Worm (Caenorhabditis elegans): ENCODE results near the gene nspc-20.

DNA sequence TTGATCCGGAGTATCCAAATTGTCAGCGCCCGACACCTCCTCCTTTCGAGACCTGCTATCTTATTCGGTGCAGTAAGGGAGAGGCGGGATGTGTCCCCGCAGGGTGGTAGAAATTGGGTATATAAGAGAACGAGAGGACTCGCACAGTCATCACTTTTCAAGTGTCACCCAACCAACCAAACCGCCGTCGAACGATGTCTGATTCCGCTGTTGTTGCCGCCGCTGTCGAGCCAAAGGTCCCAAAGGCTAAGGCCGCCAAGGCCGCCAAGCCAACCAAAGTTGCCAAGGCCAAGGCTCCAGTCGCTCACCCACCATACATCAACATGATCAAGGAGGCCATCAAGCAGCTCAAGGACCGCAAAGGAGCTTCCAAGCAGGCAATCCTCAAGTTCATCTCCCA lies 40.1 kb downstream of the nspc-20 start, which contains the start of gene his-24:
- TF ChIP-seq ztf-11 (tag; optimal IDR thresholded peaks at IDR 0.05) (peak; percentile 64), mep-1 (tag; optimal IDR thresholded peaks at IDR 0.05) (peak; percentile 87), lin-13 (tag; optimal IDR thresholded peaks at IDR 0.05) (peak; percentile 75), nhr-28 (tag; optimal IDR thresholded peaks at IDR 0.05) (no peak), unc-62 (GFP tag; optimal IDR thresholded peaks at IDR 0.05) (peak; percentile 29), snpc-4 (tag; optimal IDR thresholded peaks at IDR 0.05) (no peak), mab-5 (tag; optimal IDR thresholded peaks at IDR 0.05) (no peak), lin-32 (GFP tag; optimal IDR thresholded peaks at IDR 0.05) (peak; percentile 5), elt-3 (tag; optimal IDR thresholded peaks at IDR 0.05) (no peak), pha-4 (tag; optimal IDR thresholded peaks at IDR 0.05) (peak; percentile 66), nhr-237 (tag; optimal IDR thresholded peaks at IDR 0.05) (no peak), blmp-1 (tag; optimal IDR thresholded peaks at IDR 0.05) (no peak), nhr-2 (tag; optimal IDR thresholded peaks at IDR 0.05) (no peak), nhr-76 (tag; optimal IDR thresholded peaks at IDR 0.05) (no peak)
